Fruit fly (Drosophila melanogaster): ENCODE measurements around the gene CG12521.

DNA sequence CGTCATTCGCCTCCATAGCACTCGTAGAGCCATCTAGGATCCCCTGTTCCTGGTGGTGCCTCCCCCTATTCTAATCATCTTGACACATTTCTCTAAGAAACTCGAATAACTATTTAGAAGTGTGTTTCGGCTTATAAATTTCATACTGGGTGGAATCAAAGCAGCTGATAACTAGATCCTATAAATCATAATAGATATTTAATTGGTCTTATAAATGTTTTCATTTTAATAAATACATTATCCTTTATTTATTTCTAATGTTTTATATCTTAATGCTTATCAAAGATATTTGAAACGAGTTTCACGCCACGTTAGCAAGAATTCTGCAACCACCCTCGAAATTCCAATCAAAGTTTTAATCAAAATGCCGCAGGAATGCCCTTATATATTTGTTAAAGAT is 23.6 kb upstream of the CG12521 start, which contains the start of gene CG5906:
- TF ChIP-seq Ets21C (GFP tag; optimal IDR thresholded peaks at IDR 0.05) (no peak), spab (GFP tag; optimal IDR thresholded peaks at IDR 0.05) (no peak), CG3919 (GFP tag; optimal IDR thresholded peaks at IDR 0.05) (no peak), Ets96B (tag; optimal IDR thresholded peaks at IDR 0.05) (no peak), topi (GFP tag; optimal IDR thresholded peaks at IDR 0.05) (no peak), dsx (GFP tag; optimal IDR thresholded peaks at IDR 0.05; ENCODE audit: poor library complexity, severe bottlenecking) (no peak), svp (GFP tag) (no peak), dac (GFP tag; optimal IDR thresholded peaks at IDR 0.05) (no peak), fd85E (GFP tag; optimal IDR thresholded peaks at IDR 0.05) (no peak), Lpt (GFP tag; optimal IDR thresholded peaks at IDR 0.05) (no peak), achi (GFP tag; optimal IDR thresholded peaks at IDR 0.05) (no peak), eg (GFP tag; IDR thresholded peaks at IDR 0.05) (no peak)

Measured in whole organism, prepupa.